Fruit fly (Drosophila melanogaster): ENCODE data around the gene CtIP.

The CtIP gene

DNA sequence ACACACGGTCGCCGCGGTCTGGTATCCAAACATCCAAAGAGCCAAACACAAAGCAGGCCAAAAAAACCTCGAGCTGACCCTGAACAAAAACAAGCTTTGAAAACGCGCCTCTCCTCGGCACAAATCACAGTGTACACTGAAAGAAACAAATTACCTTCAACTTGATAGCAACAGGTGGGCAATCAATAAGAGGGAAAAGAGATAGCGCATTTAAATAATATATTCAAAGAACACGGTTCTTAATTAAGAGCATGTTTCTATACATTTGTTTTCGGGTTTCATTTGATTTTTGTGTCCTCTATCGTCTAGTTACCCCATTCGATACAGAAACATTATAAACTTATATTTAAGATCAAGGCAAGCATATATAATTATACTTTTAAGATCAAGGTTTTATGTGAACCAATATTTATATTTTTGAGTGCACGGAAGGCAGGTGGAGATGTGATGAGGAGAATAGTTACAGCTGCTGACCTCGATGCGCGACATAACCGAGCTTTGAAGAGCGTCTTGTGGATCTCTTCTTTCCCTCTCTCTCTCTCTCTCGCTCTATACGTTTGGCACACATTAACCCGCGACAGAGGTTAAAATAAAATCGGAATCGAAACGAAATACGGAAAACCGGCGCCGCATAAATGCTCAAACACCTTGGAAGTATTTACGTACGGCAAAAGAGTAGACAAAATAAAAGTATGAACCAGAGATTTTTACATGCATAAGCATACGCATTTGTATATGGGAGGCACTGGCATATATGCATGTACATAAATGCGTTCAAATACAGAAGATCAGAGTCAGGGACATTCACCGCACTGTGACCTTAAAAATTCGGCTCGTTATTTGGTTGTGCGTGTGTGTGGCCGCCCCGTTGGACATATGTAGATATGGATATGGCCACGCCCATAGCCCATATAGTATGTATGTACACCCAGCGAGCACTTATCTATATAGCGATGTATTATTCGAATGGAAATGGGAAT, 37.5 kb upstream of the CtIP start (continued):
- TF ChIP-seq Dbx (GFP tag; IDR thresholded peaks at IDR 0.05) (peak; percentile 61; the same call in 2 of the 3 replicates), CG14667 (GFP tag; IDR thresholded peaks at IDR 0.05) (peak; percentile 47), CG33213 (GFP tag; optimal IDR thresholded peaks at IDR 0.05) (peak; percentile 47), dimm (GFP tag; IDR thresholded peaks at IDR 0.05) (no peak), ap (GFP tag; IDR thresholded peaks at IDR 0.05) (peak; percentile 50), CG8290 (GFP tag; optimal IDR thresholded peaks at IDR 0.05) (peak; percentile 37), CG8290 (tag; optimal IDR thresholded peaks at IDR 0.05) (peak in 1 of 2 experiments; percentile 59), Camta (GFP tag; optimal IDR thresholded peaks at IDR 0.05) (peak; percentile 60), phol (tag; optimal IDR thresholded peaks at IDR 0.05) (peak; percentile 91), esg (GFP tag; conservative IDR thresholded peaks at IDR 0.05) (peak; percentile 78), NfI (GFP tag; optimal IDR thresholded peaks at IDR 0.05) (peak; percentile 87), Ptx1 (GFP tag; IDR thresholded peaks at IDR 0.05) (peak; percentile 85), org-1 (GFP tag; optimal IDR thresholded peaks at IDR 0.05) (peak; percentile 81), NC2α (GFP tag; optimal IDR thresholded peaks at IDR 0.05) (peak; percentile 42), Sry-β (GFP tag; optimal IDR thresholded peaks at IDR 0.05) (peak; percentile 33), fu2 (GFP tag; optimal IDR thresholded peaks at IDR 0.05) (peak; percentile 70), ara (GFP tag; IDR thresholded peaks at IDR 0.05) (no peak), ewg (GFP tag; optimal IDR thresholded peaks at IDR 0.05) (peak; percentile 71), sisA (GFP tag; IDR thresholded peaks at IDR 0.05) (peak; percentile 83), Max (GFP tag; optimal IDR thresholded peaks at IDR 0.05) (peak; percentile 83), CG8924 (tag; optimal IDR thresholded peaks at IDR 0.05) (peak; percentile 92), al (GFP tag; IDR thresholded peaks at IDR 0.05) (peak; percentile 73), lbe (GFP tag; optimal IDR thresholded peaks at IDR 0.05) (peak; percentile 30), CG5180 (GFP tag; optimal IDR thresholded peaks at IDR 0.05) (peak; percentile 74), wek (GFP tag; optimal IDR thresholded peaks at IDR 0.05) (peak; percentile 37), CG12155 (GFP tag; optimal IDR thresholded peaks at IDR 0.05) (peak; percentile 74), CG6689 (GFP tag; IDR thresholded peaks at IDR 0.05) (peak; percentile 84), repo (GFP tag; optimal IDR thresholded peaks at IDR 0.05) (peak; percentile 44), bab2 (GFP tag; optimal IDR thresholded peaks at IDR 0.05) (peak; percentile 71), otp (GFP tag; IDR thresholded peaks at IDR 0.05) (0 out of 3 replicates have a peak, but pooled peaks have one; percentile 27), CG17829 (tag; optimal IDR thresholded peaks at IDR 0.05) (peak; percentile 81), bsh (GFP tag; optimal IDR thresholded peaks at IDR 0.05) (peak; percentile 58 to 82), slbo (GFP tag; IDR thresholded peaks at IDR 0.05) (peak; percentile 78), CG8944 (GFP tag; optimal IDR thresholded peaks at IDR 0.05) (peak; percentile 50), ac (GFP tag; optimal IDR thresholded peaks at IDR 0.05) (peak; percentile 35), CoRest (tag; optimal IDR thresholded peaks at IDR 0.05) (peak; percentile 93), CG12942 (GFP tag; optimal IDR thresholded peaks at IDR 0.05) (peak; percentile 79), slou (GFP tag; optimal IDR thresholded peaks at IDR 0.05) (peak; percentile 52), CG18764 (GFP tag; optimal IDR thresholded peaks at IDR 0.05) (peak; percentile 60), CG11247 (GFP tag; IDR thresholded peaks at IDR 0.05) (0 out of 2 replicates have a peak, but pooled peaks have one; percentile 28), psq (GFP tag; optimal IDR thresholded peaks at IDR 0.05) (peak; percentile 10), sens-2 (GFP tag; IDR thresholded peaks at IDR 0.05) (no peak), CG34224 (GFP tag; IDR thresholded peaks at IDR 0.05; ENCODE audit: partially characterized antibody) (0 out of 3 replicates have a peak, but pooled peaks have one; percentile 5), Dip3 (GFP tag; optimal IDR thresholded peaks at IDR 0.05) (peak; percentile 72), Abd-B (GFP tag; optimal IDR thresholded peaks at IDR 0.05) (peak; percentile 69), cato (GFP tag; optimal IDR thresholded peaks at IDR 0.05; ENCODE audit: borderline replicate concordance) (peak; percentile 64), CG10462 (GFP tag; optimal IDR thresholded peaks at IDR 0.05) (peak; percentile 76), CG4424 (GFP tag; optimal IDR thresholded peaks at IDR 0.05) (peak; percentile 91), CG12219 (GFP tag; optimal IDR thresholded peaks at IDR 0.05) (peak; percentile 85)
